Fruit fly (Drosophila melanogaster) Kc167 (cell line): ENCODE measurements around the gene CG31431.

Source experiments
- Myc ChIP-seq: fragments of >200 bp; optimal IDR thresholded peaks from 2 replicates; lab custom pipeline; 2017; ENCODE audit warnings: missing external identifiers
- Sin3A ChIP-seq: fragments of >200 bp; optimal IDR thresholded peaks from 2 replicates; lab custom pipeline; 2018; ENCODE audit warnings: missing external identifiers
- h ChIP-seq: fragments of >200 bp; optimal IDR thresholded peaks from 3 replicates; lab custom pipeline; 2018; ENCODE audit warnings: missing external identifiers
- insv ChIP-seq: fragments of >200 bp; optimal IDR thresholded peaks from 3 replicates; lab custom pipeline; 2018; ENCODE audit warnings: missing external identifiers
- psq ChIP-seq: fragments of >200 bp; optimal IDR thresholded peaks from 2 replicates; lab custom pipeline; 2017; ENCODE audit warnings: missing external identifiers
- ttk ChIP-seq: sonication (Bioruptor generic); optimal IDR thresholded peaks from 2 replicates; lab custom pipeline; 2017; ENCODE audit warnings: missing external identifiers

- no peak for TF ChIP-seq Myc (lab: Kevin White, UChicago)
- no peak for TF ChIP-seq insv (lab: Kevin White, UChicago)
- no peak for TF ChIP-seq Sin3A
- no peak for TF ChIP-seq ttk
- no peak for TF ChIP-seq h
- TF ChIP-seq psq = no peak
These were observed 13.6 kb upstream of the CG31431 start for dm6 chr3R:21856873-21857243.
